Fruit fly (Drosophila melanogaster) whole organism, embryonic: ENCODE measurements around the gene Cnot4.
A peak's percentile ranks its signal among the peaks of the same experiment; 100 is the strongest.

Source experiments
- Ada2b ChIP-seq: fragments of 200-800 bp; sonication (Bioruptor generic); IDR thresholded peaks from 2 replicates; pipeline ENCODE4 v1.3.6; 2022; ENCODE audit warnings: missing biosample characterization, missing genetic modification characterization
- CG10654 ChIP-seq: fragments of 200-800 bp; sonication (Bioruptor generic); optimal IDR thresholded peaks from 2 replicates; lab custom pipeline; 2016; ENCODE audit warnings: missing biosample characterization, missing genetic modification characterization
- CG11696 ChIP-seq: fragments of 200-800 bp; sonication (Bioruptor generic); IDR thresholded peaks from 2 replicates; pipeline ENCODE4 v1.3.6; 2022; ENCODE audit warnings: missing biosample characterization, missing genetic modification characterization
- CG12391 ChIP-seq: fragments of 200-800 bp; sonication (Bioruptor generic); optimal IDR thresholded peaks from 3 replicates; lab custom pipeline; 2018; ENCODE audit warnings: missing biosample characterization, mild to moderate bottlenecking, missing genetic modification characterization, moderate library complexity
- CG13287 ChIP-seq: fragments of 200-800 bp; sonication (Bioruptor generic); IDR thresholded peaks from 2 replicates; pipeline ENCODE4 v1.3.6; 2022; ENCODE audit warnings: missing biosample characterization, missing genetic modification characterization; ENCODE audit not compliant: partially characterized antibody
- CG13296 ChIP-seq: fragments of 200-800 bp; sonication (Bioruptor generic); optimal IDR thresholded peaks from 3 replicates; lab custom pipeline; 2018; ENCODE audit warnings: missing biosample characterization, mild to moderate bottlenecking, missing genetic modification characterization
- CG16863 ChIP-seq: fragments of 200-800 bp; sonication (Bioruptor generic); optimal IDR thresholded peaks from 3 replicates; lab custom pipeline; 2016; ENCODE audit warnings: missing biosample characterization, missing genetic modification characterization
- CG17612 ChIP-seq: fragments of 200-800 bp; sonication (Bioruptor generic); IDR thresholded peaks from 2 replicates; pipeline ENCODE4 v1.3.6; 2022; ENCODE audit warnings: missing biosample characterization, missing genetic modification characterization
- CG1792 ChIP-seq: fragments of 200-800 bp; sonication (Bioruptor generic); optimal IDR thresholded peaks from 2 replicates; lab custom pipeline; 2016; ENCODE audit warnings: missing biosample characterization, missing genetic modification characterization
- CG18619 ChIP-seq: fragments of 200-800 bp; sonication (Bioruptor generic); optimal IDR thresholded peaks from 3 replicates; lab custom pipeline; 2017; ENCODE audit warnings: missing biosample characterization, mild to moderate bottlenecking, missing genetic modification characterization
- CG2120 ChIP-seq: fragments of 200-800 bp; sonication (Bioruptor generic); optimal IDR thresholded peaks from 3 replicates; lab custom pipeline; 2016; ENCODE audit warnings: missing biosample characterization, missing genetic modification characterization
- CG2712 ChIP-seq: fragments of 200-800 bp; optimal IDR thresholded peaks from 3 replicates; lab custom pipeline; 2019; ENCODE audit warnings: missing biosample characterization, mild to moderate bottlenecking, missing genetic modification characterization, moderate library complexity
- CG2875 ChIP-seq: fragments of 200-800 bp; sonication (Bioruptor generic); optimal IDR thresholded peaks from 2 replicates; lab custom pipeline; 2017; ENCODE audit warnings: missing biosample characterization, mild to moderate bottlenecking, missing genetic modification characterization, missing genetic modification reagents
- CG30403 ChIP-seq: fragments of 200-800 bp; sonication (Bioruptor generic); optimal IDR thresholded peaks from 3 replicates; lab custom pipeline; 2016; ENCODE audit warnings: missing biosample characterization, missing genetic modification characterization
- CG34224 ChIP-seq: fragments of 200-800 bp; sonication (Bioruptor generic); IDR thresholded peaks from 3 replicates; pipeline ENCODE4 v1.3.6; 2022; ENCODE audit warnings: missing biosample characterization, missing genetic modification characterization; ENCODE audit not compliant: partially characterized antibody
- CG34376 ChIP-seq: fragments of 200-800 bp; sonication (Bioruptor generic); optimal IDR thresholded peaks from 2 replicates; lab custom pipeline; 2018; ENCODE audit warnings: missing biosample characterization, mild to moderate bottlenecking, missing genetic modification characterization
- CG4360 ChIP-seq: fragments of 200-800 bp; sonication (Bioruptor generic); IDR thresholded peaks from 2 replicates; pipeline ENCODE4 v1.3.6; 2022; ENCODE audit warnings: missing biosample characterization, missing genetic modification characterization
- CG4820 ChIP-seq: fragments of 200-800 bp; sonication (Bioruptor generic); optimal IDR thresholded peaks from 3 replicates; lab custom pipeline; 2016; ENCODE audit warnings: missing biosample characterization, missing genetic modification characterization
- CG4854 ChIP-seq: fragments of 200-800 bp; sonication (Bioruptor generic); optimal IDR thresholded peaks from 2 replicates; lab custom pipeline; 2016; ENCODE audit warnings: missing biosample characterization, missing genetic modification characterization, inconsistent platforms
- CG7357 ChIP-seq: fragments of 200-800 bp; sonication (Bioruptor generic); IDR thresholded peaks from 3 replicates; pipeline ENCODE4 v1.3.6; 2022; ENCODE audit warnings: missing biosample characterization, missing genetic modification characterization
- CG7556 ChIP-seq: fragments of 200-800 bp; sonication (Bioruptor generic); optimal IDR thresholded peaks from 2 replicates; lab custom pipeline; 2017; ENCODE audit warnings: missing biosample characterization, mild to moderate bottlenecking, missing genetic modification characterization
- CG7839 ChIP-seq: fragments of 200-800 bp; sonication (Bioruptor generic); optimal IDR thresholded peaks from 3 replicates; lab custom pipeline; 2018; ENCODE audit warnings: missing biosample characterization, mild to moderate bottlenecking, missing genetic modification characterization, moderate library complexity
- Chrac-16 ChIP-seq: fragments of 200-800 bp; sonication (Bioruptor generic); optimal IDR thresholded peaks from 3 replicates; lab custom pipeline; 2016; ENCODE audit warnings: missing biosample characterization, missing genetic modification characterization
- Dll ChIP-seq: fragments of 200-800 bp; sonication (Bioruptor generic); IDR thresholded peaks from 4 replicates; pipeline ENCODE4 v1.3.6; 2022; ENCODE audit warnings: missing biosample characterization, missing genetic modification characterization; ENCODE audit not compliant: partially characterized antibody
- Dp ChIP-seq: fragments of 200-800 bp; sonication (Bioruptor generic); optimal IDR thresholded peaks from 2 replicates; lab custom pipeline; 2018; ENCODE audit warnings: missing biosample characterization, mild to moderate bottlenecking, missing genetic modification characterization, moderate library complexity
- E2f2 ChIP-seq: fragments of 200-800 bp; sonication (Bioruptor generic); IDR thresholded peaks from 2 replicates; pipeline ENCODE4 v1.3.6; 2022; ENCODE audit warnings: missing biosample characterization, missing genetic modification characterization
- ERR ChIP-seq: fragments of 200-800 bp; sonication (Bioruptor generic); optimal IDR thresholded peaks from 2 replicates; lab custom pipeline; 2016; ENCODE audit warnings: missing biosample characterization, missing genetic modification characterization
- Fer3 ChIP-seq: fragments of 200-800 bp; sonication (Bioruptor generic); optimal IDR thresholded peaks from 2 replicates; lab custom pipeline; 2018; ENCODE audit warnings: missing biosample characterization, mild to moderate bottlenecking, missing genetic modification characterization, moderate library complexity
- Myb ChIP-seq: fragments of 200-800 bp; sonication (Bioruptor generic); optimal IDR thresholded peaks from 2 replicates; lab custom pipeline; 2016; ENCODE audit warnings: missing biosample characterization, missing genetic modification characterization
- Optix ChIP-seq: fragments of 200-800 bp; sonication (Bioruptor generic); IDR thresholded peaks from 3 replicates; pipeline ENCODE4 v1.3.6; 2022; ENCODE audit warnings: missing biosample characterization, missing genetic modification characterization
- PHDP ChIP-seq: fragments of 200-800 bp; sonication (Bioruptor generic); optimal IDR thresholded peaks from 3 replicates; lab custom pipeline; 2018; ENCODE audit warnings: missing biosample characterization, mild to moderate bottlenecking, missing genetic modification characterization, moderate library complexity
- Sox100B ChIP-seq: fragments of 200-800 bp; sonication (Bioruptor generic); optimal IDR thresholded peaks from 3 replicates; lab custom pipeline; 2018; ENCODE audit warnings: missing biosample characterization, mild to moderate bottlenecking, missing genetic modification characterization
- Stat92E ChIP-seq, 3 experiments: fragments of >200 bp in 2 of 3; fragments of 200-800 bp in 1 of 3; sonication (Bioruptor generic) in 1 of 3; optimal IDR thresholded peaks; 2 replicates each; lab custom pipeline; 2017 to 2019; ENCODE audit warnings: missing biosample characterization in 3 of 3, missing genetic modification characterization in 3 of 3, mild to moderate bottlenecking in 1 of 3, moderate library complexity in 1 of 3
- ash1 ChIP-seq: fragments of 200-800 bp; sonication (Bioruptor generic); optimal IDR thresholded peaks from 2 replicates; lab custom pipeline; 2018; ENCODE audit warnings: missing biosample characterization, mild to moderate bottlenecking, missing genetic modification characterization
- bsh ChIP-seq, 2 experiments: fragments of 200-800 bp; sonication (Bioruptor generic); optimal IDR thresholded peaks; 2 replicates each; lab custom pipeline; 2017 to 2018; ENCODE audit warnings: mild to moderate bottlenecking in 2 of 2, missing biosample characterization in 2 of 2, missing genetic modification characterization in 2 of 2, moderate library complexity in 1 of 2
- chif ChIP-seq, 2 experiments: fragments of 200-800 bp; sonication (Bioruptor generic); optimal IDR thresholded peaks; 3 replicates each; lab custom pipeline; 2016; ENCODE audit warnings: missing biosample characterization in 2 of 2, missing genetic modification characterization in 2 of 2
- chinmo ChIP-seq: fragments of 200-800 bp; sonication (Bioruptor generic); IDR thresholded peaks from 4 replicates; pipeline ENCODE4 v1.3.6; 2022; ENCODE audit warnings: missing biosample characterization, missing genetic modification characterization; ENCODE audit not compliant: partially characterized antibody
- cwo ChIP-seq: fragments of 200-800 bp; sonication (Bioruptor generic); optimal IDR thresholded peaks from 3 replicates; lab custom pipeline; 2017; ENCODE audit warnings: missing biosample characterization, missing genetic modification characterization, mild to moderate bottlenecking, moderate library complexity, missing genetic modification reagents
- fu2 ChIP-seq: fragments of 200-800 bp; sonication (Bioruptor generic); optimal IDR thresholded peaks from 2 replicates; lab custom pipeline; 2016; ENCODE audit warnings: missing biosample characterization, missing genetic modification characterization
- gem ChIP-seq: fragments of 200-800 bp; sonication (Bioruptor generic); optimal IDR thresholded peaks from 2 replicates; lab custom pipeline; 2019; ENCODE audit warnings: missing biosample characterization, mild to moderate bottlenecking, missing genetic modification characterization, moderate library complexity
- gfzf ChIP-seq: fragments of 200-800 bp; sonication (Bioruptor generic); optimal IDR thresholded peaks from 2 replicates; lab custom pipeline; 2016; ENCODE audit warnings: missing biosample characterization, mild to moderate bottlenecking, missing genetic modification characterization, moderate library complexity
- grau ChIP-seq: fragments of 200-800 bp; optimal IDR thresholded peaks from 3 replicates; lab custom pipeline; 2019; ENCODE audit warnings: missing biosample characterization, mild to moderate bottlenecking, missing genetic modification characterization, moderate library complexity
- ind ChIP-seq: fragments of 200-800 bp; sonication (Bioruptor generic); optimal IDR thresholded peaks from 3 replicates; lab custom pipeline; 2016; ENCODE audit warnings: missing biosample characterization, missing genetic modification characterization
- jumu ChIP-seq: fragments of 200-800 bp; sonication (Bioruptor generic); optimal IDR thresholded peaks from 3 replicates; lab custom pipeline; 2016; ENCODE audit warnings: missing biosample characterization, missing genetic modification characterization
- lbe ChIP-seq: fragments of 200-800 bp; sonication (Bioruptor generic); optimal IDR thresholded peaks from 2 replicates; lab custom pipeline; 2016; ENCODE audit warnings: missing biosample characterization, mild to moderate bottlenecking, missing genetic modification characterization
- org-1 ChIP-seq: fragments of 200-800 bp; sonication (Bioruptor generic); optimal IDR thresholded peaks from 2 replicates; lab custom pipeline; 2017; ENCODE audit warnings: missing biosample characterization, missing genetic modification characterization
- ranshi ChIP-seq: fragments of 200-800 bp; sonication (Bioruptor generic); IDR thresholded peaks from 2 replicates; pipeline ENCODE4 v1.3.6; 2022; ENCODE audit warnings: missing biosample characterization, missing genetic modification characterization
- stwl ChIP-seq: fragments of 200-800 bp; sonication (Bioruptor generic); optimal IDR thresholded peaks from 3 replicates; lab custom pipeline; 2018; ENCODE audit warnings: missing biosample characterization, mild to moderate bottlenecking, missing genetic modification characterization, moderate library complexity
- trh ChIP-seq: fragments of 200-800 bp; sonication (Bioruptor generic); optimal IDR thresholded peaks from 2 replicates; lab custom pipeline; 2016; ENCODE audit warnings: missing biosample characterization, missing genetic modification characterization
- zfh1 ChIP-seq: fragments of 200-800 bp; sonication (Bioruptor generic); IDR thresholded peaks from 3 replicates; pipeline ENCODE4 v1.3.6; 2022; ENCODE audit warnings: missing biosample characterization, missing genetic modification characterization

Cnot4 gene

DNA sequence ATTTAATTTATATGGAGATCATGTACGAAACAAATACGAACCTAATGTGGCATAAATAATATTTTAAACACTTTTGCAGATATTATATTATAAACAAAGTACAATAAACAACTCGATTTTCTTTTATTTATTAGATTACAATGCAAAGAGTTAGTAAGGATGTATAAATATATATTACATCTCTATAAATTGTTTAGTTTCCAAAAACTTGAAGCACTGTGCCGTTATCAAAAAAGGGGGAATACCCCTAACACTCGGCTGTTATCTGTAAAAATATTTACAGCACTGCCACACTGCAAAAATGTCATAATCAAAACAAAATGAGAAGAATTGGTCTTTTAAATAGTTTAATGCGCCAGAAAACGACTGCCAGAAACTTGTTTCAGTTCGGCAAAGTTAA is 32.0 kb downstream of the Cnot4 start, which contains the start of gene CG5188 (continued):
- peak; percentile 74 for TF ChIP-seq gem (tag; lab: Kevin White, UChicago)
- 0 out of 3 replicates have a peak, but pooled peaks have one; percentile 39 for TF ChIP-seq CG34224 (GFP tag; lab: Robert Waterston, UW)
- peak; percentile 53 for TF ChIP-seq Sox100B (GFP tag; lab: Kevin White, UChicago)
- peak; percentile 60 for TF ChIP-seq CG7556 (GFP tag; lab: Kevin White, UChicago)
- TF ChIP-seq gfzf (GFP tag; lab: Kevin White, UChicago), result peak; percentile 54
- no peak for TF ChIP-seq CG7357 (GFP tag; lab: Robert Waterston, UW)
- peak; percentile 31 for TF ChIP-seq CG4820
- no peak for TF ChIP-seq CG4854 (GFP tag; lab: Kevin White, UChicago)
- peak; percentile 35; the same call in 1 of the 4 replicates for TF ChIP-seq Dll (GFP tag; lab: Robert Waterston, UW)
- no peak for TF ChIP-seq CG17612 (GFP tag; lab: Robert Waterston, UW)
- no peak for TF ChIP-seq chif (GFP tag; optimal IDR thresholded peaks at IDR 0.05; lab: Kevin White, UChicago)
- peak; percentile 34 for TF ChIP-seq CG13296 (GFP tag; lab: Kevin White, UChicago)
- peak; percentile 56 for TF ChIP-seq CG2120
- TF ChIP-seq CG13287 (GFP tag; lab: Robert Waterston, UW), result peak; percentile 62; the same call in 1 of the 2 replicates
- TF ChIP-seq CG2712 (tag; lab: Kevin White, UChicago), result peak; percentile 65
- TF ChIP-seq CG16863, result no peak
- TF ChIP-seq CG18619, result peak; percentile 16
- no peak for TF ChIP-seq Stat92E (GFP tag; optimal IDR thresholded peaks at IDR 0.05; lab: Kevin White, UChicago)
- TF ChIP-seq org-1 (GFP tag; lab: Kevin White, UChicago), result no peak
- TF ChIP-seq cwo (GFP tag; lab: Kevin White, UChicago), result peak; percentile 27
- TF ChIP-seq jumu (GFP tag; lab: Kevin White, UChicago), result peak; percentile 13
- TF ChIP-seq grau (tag; lab: Kevin White, UChicago), result peak; percentile 69
- TF ChIP-seq stwl (tag; lab: Kevin White, UChicago), result peak; percentile 90
- TF ChIP-seq CG11696 (GFP tag; lab: Robert Waterston, UW), result peak; percentile 64; the same call in 1 of the 2 replicates
- peak; percentile 53 for TF ChIP-seq Fer3 (tag; lab: Kevin White, UChicago)
- peak; percentile 37; the same call in 1 of the 3 replicates for TF ChIP-seq zfh1 (GFP tag; lab: Robert Waterston, UW)
- TF ChIP-seq ind (GFP tag; lab: Kevin White, UChicago), result peak; percentile 33
- TF ChIP-seq CG4360 (GFP tag; lab: Robert Waterston, UW), result no peak
- TF ChIP-seq chinmo, result 0 out of 4 replicates have a peak, but pooled peaks have one; percentile 20
- peak; percentile 63 for TF ChIP-seq CG7839
- peak; percentile 26 for TF ChIP-seq CG10654 (GFP tag; lab: Kevin White, UChicago)
- TF ChIP-seq bsh (GFP tag; optimal IDR thresholded peaks at IDR 0.05; lab: Kevin White, UChicago), result peak in 1 of 2 experiments; percentile 48
- TF ChIP-seq ranshi (GFP tag; lab: Robert Waterston, UW), result peak; percentile 59; the same call in 1 of the 2 replicates
- no peak for TF ChIP-seq trh (GFP tag; lab: Kevin White, UChicago)
- no peak for TF ChIP-seq ash1
- TF ChIP-seq fu2, result no peak
- TF ChIP-seq CG12391 (tag; lab: Kevin White, UChicago), result peak; percentile 67
- no peak for TF ChIP-seq Myb (GFP tag; lab: Kevin White, UChicago)
- TF ChIP-seq CG2875, result no peak
- TF ChIP-seq CG30403 (GFP tag; lab: Kevin White, UChicago), result peak; percentile 50
- TF ChIP-seq lbe (GFP tag; lab: Kevin White, UChicago), result peak; percentile 14
- TF ChIP-seq Optix (GFP tag; lab: Robert Waterston, UW), result no peak
- TF ChIP-seq ERR (GFP tag; lab: Kevin White, UChicago), result no peak
- TF ChIP-seq E2f2, result peak; percentile 36; the same call in 1 of the 2 replicates
- peak; percentile 63 for TF ChIP-seq PHDP (tag; lab: Kevin White, UChicago)
- peak; percentile 42 for TF ChIP-seq CG34376 (GFP tag; lab: Kevin White, UChicago)
- peak; percentile 3 for TF ChIP-seq Dp
- peak; percentile 62 for TF ChIP-seq Ada2b (GFP tag; lab: Robert Waterston, UW)
- TF ChIP-seq Chrac-16, result peak; percentile 19
- TF ChIP-seq CG1792 (GFP tag; lab: Kevin White, UChicago), result no peak
